Fruit fly (Drosophila melanogaster): ENCODE measurements around the gene CG9801.
A peak's percentile ranks its signal among the peaks of the same experiment; 100 is the strongest.

The CG9801 gene

DNA sequence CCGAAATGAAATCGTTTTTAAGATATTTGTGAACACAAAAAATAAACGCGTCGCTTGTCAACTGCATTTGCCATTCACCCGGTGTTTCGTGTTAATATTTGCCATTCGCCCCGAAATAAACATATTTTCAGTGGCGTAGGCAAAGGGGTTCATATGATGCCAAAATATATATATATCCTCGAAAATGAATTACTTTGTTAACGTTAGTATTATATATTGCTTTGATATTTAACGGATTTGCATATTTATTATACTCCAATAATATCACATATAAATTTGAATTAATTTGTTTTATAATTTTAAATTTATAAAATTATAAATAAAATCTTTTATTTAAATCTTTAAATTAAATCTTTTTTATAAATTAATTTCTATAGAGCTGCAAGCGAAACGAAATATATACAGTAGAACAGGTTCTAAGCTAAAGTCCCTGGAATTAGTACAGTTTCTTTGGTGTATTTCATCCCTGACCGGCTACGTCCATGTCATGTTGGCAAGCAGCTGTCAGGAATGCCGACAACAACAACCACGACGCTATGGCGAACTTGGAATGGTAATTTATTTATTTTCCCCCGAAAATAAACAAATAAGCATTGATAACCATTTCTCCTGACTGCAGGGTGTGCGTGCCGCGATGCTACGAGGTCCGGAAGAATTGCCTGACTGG lies 15.7 kb downstream of the CG9801 start, which contains the start of the genes M1BP and CG8202 (continued):
- TF ChIP-seq CG6175 (GFP tag; IDR thresholded peaks at IDR 0.05) (0 out of 3 replicates have a peak, but pooled peaks have one; percentile 63), CG13123 (GFP tag; optimal IDR thresholded peaks at IDR 0.05) (peak; percentile 73), D19B (GFP tag; optimal IDR thresholded peaks at IDR 0.05) (peak; percentile 71), ac (GFP tag; optimal IDR thresholded peaks at IDR 0.05) (peak; percentile 74), sisA (GFP tag; IDR thresholded peaks at IDR 0.05) (peak; percentile 76), gsb (GFP tag; IDR thresholded peaks at IDR 0.05) (0 out of 2 replicates have a peak, but pooled peaks have one; percentile 37), CG2202 (tag; optimal IDR thresholded peaks at IDR 0.05) (peak; percentile 77), jing (GFP tag; optimal IDR thresholded peaks at IDR 0.05) (no peak), CG11696 (GFP tag; IDR thresholded peaks at IDR 0.05) (0 out of 2 replicates have a peak, but pooled peaks have one; percentile 15), CG15601 (tag; optimal IDR thresholded peaks at IDR 0.05) (peak; percentile 89), pnt (GFP tag; optimal IDR thresholded peaks at IDR 0.05) (peak; percentile 70), D (optimal IDR thresholded peaks at IDR 0.05) (no peak), D (GFP tag; optimal IDR thresholded peaks at IDR 0.05) (peak; percentile 90), B-H2 (GFP tag; optimal IDR thresholded peaks at IDR 0.05) (peak; percentile 93), CG4854 (GFP tag; optimal IDR thresholded peaks at IDR 0.05) (peak; percentile 25), Ada2b (GFP tag; IDR thresholded peaks at IDR 0.05) (peak; percentile 55; the same call in 1 of the 2 replicates), sens-2 (GFP tag; IDR thresholded peaks at IDR 0.05) (no peak), CG10274 (GFP tag; optimal IDR thresholded peaks at IDR 0.05) (no peak), CG6689 (GFP tag; IDR thresholded peaks at IDR 0.05) (peak; percentile 84), dmrt99B (tag; optimal IDR thresholded peaks at IDR 0.05) (peak; percentile 91), amos (GFP tag; IDR thresholded peaks at IDR 0.05; ENCODE audit: partially characterized antibody) (no peak), usp (GFP tag; optimal IDR thresholded peaks at IDR 0.05) (no peak), so (GFP tag; IDR thresholded peaks at IDR 0.05) (peak; percentile 63; the same call in 1 of the 3 replicates), btn (GFP tag; optimal IDR thresholded peaks at IDR 0.05) (no peak), CG33213 (GFP tag; optimal IDR thresholded peaks at IDR 0.05) (no peak), gt (GFP tag; IDR thresholded peaks at IDR 0.05) (no peak), nerfin-1 (tag; optimal IDR thresholded peaks at IDR 0.05) (peak; percentile 90), sens (GFP tag) (peak; percentile 88), repo (GFP tag; optimal IDR thresholded peaks at IDR 0.05) (no peak), CG1832 (GFP tag; optimal IDR thresholded peaks at IDR 0.05) (no peak), CG14441 (GFP tag; IDR thresholded peaks at IDR 0.05) (peak; percentile 76), psq (GFP tag; optimal IDR thresholded peaks at IDR 0.05) (peak; percentile 67), CG15011 (GFP tag; optimal IDR thresholded peaks at IDR 0.05) (no peak), CG34422 (GFP tag; IDR thresholded peaks at IDR 0.05) (peak; percentile 86), ems (GFP tag; optimal IDR thresholded peaks at IDR 0.05) (peak; percentile 27), cwo (GFP tag; optimal IDR thresholded peaks at IDR 0.05) (peak; percentile 87), gfzf (GFP tag; optimal IDR thresholded peaks at IDR 0.05) (no peak), CG12769 (tag; optimal IDR thresholded peaks at IDR 0.05) (no peak), CG13624 (GFP tag; optimal IDR thresholded peaks at IDR 0.05) (peak; percentile 32), CG10462 (GFP tag; optimal IDR thresholded peaks at IDR 0.05) (peak; percentile 78), MBD-R2 (GFP tag; IDR thresholded peaks at IDR 0.05) (peak; percentile 74), CG9817 (tag; optimal IDR thresholded peaks at IDR 0.05) (peak; percentile 86), CG12659 (GFP tag; optimal IDR thresholded peaks at IDR 0.05) (peak; percentile 94), CG17912 (GFP tag; optimal IDR thresholded peaks at IDR 0.05) (peak; percentile 68), CG8388 (GFP tag; optimal IDR thresholded peaks at IDR 0.05) (peak; percentile 91), CG6813 (GFP tag; optimal IDR thresholded peaks at IDR 0.05) (peak; percentile 81), CG2120 (GFP tag; optimal IDR thresholded peaks at IDR 0.05) (peak; percentile 82), Atf3 (GFP tag; optimal IDR thresholded peaks at IDR 0.05) (no peak), twi (tag; optimal IDR thresholded peaks at IDR 0.05) (peak; percentile 89), jumu (GFP tag; optimal IDR thresholded peaks at IDR 0.05) (peak; percentile 7)
